Worm (Caenorhabditis elegans) whole organism, late embryonic: ENCODE data around the gene Y50D4A.5.

ENCODE experiments used
- C38D4.7 ChIP-seq: fragments of 200-800 bp; sonication (Bioruptor generic); optimal IDR thresholded peaks from 2 replicates; lab custom pipeline; 2018; ENCODE audit warnings: mild to moderate bottlenecking, missing genetic modification characterization, moderate library complexity, missing compliant biosample characterization
- K02D7.2 ChIP-seq: sonication (generic microtip); optimal IDR thresholded peaks from 2 replicates; lab custom pipeline; 2017; ENCODE audit warnings: mild to moderate bottlenecking, missing genetic modification characterization, missing compliant biosample characterization
- K09A11.1 ChIP-seq: sonication (generic microtip); optimal IDR thresholded peaks from 2 replicates; lab custom pipeline; 2017; ENCODE audit warnings: antibody characterized with exemption, mild to moderate bottlenecking, missing genetic modification characterization, missing compliant biosample characterization; ENCODE audit not compliant: insufficient read depth
- ama-1 ChIP-seq: fragments of 150-350 bp; optimal IDR thresholded peaks from 2 replicates; lab custom pipeline; 2014
- ceh-14 ChIP-seq: sonication (generic microtip); optimal IDR thresholded peaks from 2 replicates; lab custom pipeline; 2016; ENCODE audit warnings: missing genotype, missing genetic modification characterization, missing compliant biosample characterization
- ceh-18 ChIP-seq: sonication (generic microtip); optimal IDR thresholded peaks from 2 replicates; lab custom pipeline; 2016; ENCODE audit warnings: missing genetic modification characterization, missing compliant biosample characterization
- ceh-19 ChIP-seq: fragments of 200-800 bp; sonication (Bioruptor generic); optimal IDR thresholded peaks from 2 replicates; lab custom pipeline; 2018; ENCODE audit warnings: mild to moderate bottlenecking, missing genetic modification characterization, missing compliant biosample characterization
- ceh-2 ChIP-seq: sonication (generic microtip); optimal IDR thresholded peaks from 2 replicates; lab custom pipeline; 2016; ENCODE audit warnings: missing genotype, missing genetic modification characterization, missing compliant biosample characterization
- ceh-24 ChIP-seq: sonication (generic microtip); optimal IDR thresholded peaks from 2 replicates; lab custom pipeline; 2016; ENCODE audit warnings: mild to moderate bottlenecking, missing genetic modification characterization, missing compliant biosample characterization
- ceh-9 ChIP-seq: sonication (generic microtip); optimal IDR thresholded peaks from 2 replicates; lab custom pipeline; 2016; ENCODE audit warnings: mild to moderate bottlenecking, missing genetic modification characterization, inconsistent platforms, missing compliant biosample characterization
- dve-1 ChIP-seq: sonication (generic microtip); optimal IDR thresholded peaks from 2 replicates; lab custom pipeline; 2017; ENCODE audit warnings: antibody characterized with exemption, mild to moderate bottlenecking, missing genetic modification characterization, missing compliant biosample characterization
- elt-2 ChIP-seq: sonication (generic microtip); optimal IDR thresholded peaks from 2 replicates; lab custom pipeline; 2016; ENCODE audit warnings: missing genetic modification reagents, missing genetic modification characterization, missing compliant biosample characterization
- elt-4 ChIP-seq: sonication (generic microtip); optimal IDR thresholded peaks from 2 replicates; lab custom pipeline; 2016; ENCODE audit warnings: missing genetic modification characterization, missing compliant biosample characterization
- fax-1 ChIP-seq: sonication (generic microtip); optimal IDR thresholded peaks from 2 replicates; lab custom pipeline; 2016; ENCODE audit warnings: missing genotype, missing genetic modification characterization, missing compliant biosample characterization
- hlh-15 ChIP-seq: sonication (generic microtip); optimal IDR thresholded peaks from 2 replicates; lab custom pipeline; 2016; ENCODE audit warnings: missing genetic modification characterization, missing compliant biosample characterization
- hlh-30 ChIP-seq: sonication (generic microtip); optimal IDR thresholded peaks from 2 replicates; lab custom pipeline; 2017; ENCODE audit warnings: antibody characterized with exemption, missing genetic modification characterization, missing compliant biosample characterization; ENCODE audit not compliant: insufficient read depth
- lin-11 ChIP-seq: fragments of 200-800 bp; sonication (Bioruptor generic); optimal IDR thresholded peaks from 2 replicates; lab custom pipeline; 2018; ENCODE audit warnings: mild to moderate bottlenecking, missing genetic modification characterization, missing compliant biosample characterization
- madf-2 ChIP-seq: sonication (generic microtip); optimal IDR thresholded peaks from 2 replicates; lab custom pipeline; 2017; ENCODE audit warnings: missing genetic modification characterization, missing compliant biosample characterization
- mec-3 ChIP-seq: sonication (generic microtip); optimal IDR thresholded peaks from 2 replicates; lab custom pipeline; 2016; ENCODE audit warnings: borderline replicate concordance, missing genetic modification characterization, missing compliant biosample characterization
- nhr-232 ChIP-seq: sonication (generic microtip); optimal IDR thresholded peaks from 2 replicates; lab custom pipeline; 2016; ENCODE audit warnings: missing genetic modification characterization, missing compliant biosample characterization
- odd-2 ChIP-seq: sonication (generic microtip); optimal IDR thresholded peaks from 2 replicates; lab custom pipeline; 2017; ENCODE audit warnings: antibody characterized with exemption, mild to moderate bottlenecking, missing genetic modification characterization, missing compliant biosample characterization
- pag-3 ChIP-seq: sonication (generic microtip); optimal IDR thresholded peaks from 2 replicates; lab custom pipeline; 2016; ENCODE audit warnings: missing compliant biosample characterization, missing genetic modification characterization, borderline replicate concordance
- pha-2 ChIP-seq: sonication (generic microtip); optimal IDR thresholded peaks from 2 replicates; lab custom pipeline; 2017; ENCODE audit warnings: mild to moderate bottlenecking, missing genetic modification characterization, missing compliant biosample characterization
- pha-4 ChIP-seq: fragments of 150-350 bp; optimal IDR thresholded peaks from 2 replicates; lab custom pipeline; 2018; ENCODE audit warnings: missing biosample characterization, missing genetic modification reagents, missing genetic modification characterization
- syd-9 ChIP-seq: sonication (generic microtip); optimal IDR thresholded peaks from 2 replicates; lab custom pipeline; 2016; ENCODE audit warnings: mild to moderate bottlenecking, missing genetic modification characterization, moderate library complexity, missing compliant biosample characterization
- tbx-7 ChIP-seq: sonication (generic microtip); optimal IDR thresholded peaks from 2 replicates; lab custom pipeline; 2016; ENCODE audit warnings: missing genotype, missing genetic modification characterization, missing compliant biosample characterization
- ttx-3 ChIP-seq: sonication (generic microtip); optimal IDR thresholded peaks from 2 replicates; lab custom pipeline; 2016; ENCODE audit warnings: missing genetic modification reagents, missing genetic modification characterization, missing compliant biosample characterization
- unc-42 ChIP-seq: sonication (generic microtip); optimal IDR thresholded peaks from 2 replicates; lab custom pipeline; 2016; ENCODE audit warnings: missing genotype, missing genetic modification characterization, missing compliant biosample characterization
- unc-55 ChIP-seq: sonication (generic microtip); optimal IDR thresholded peaks from 2 replicates; lab custom pipeline; 2017; ENCODE audit warnings: missing biosample characterization, missing genetic modification reagents, missing genetic modification characterization
- unc-86 ChIP-seq: sonication (generic microtip); optimal IDR thresholded peaks from 2 replicates; lab custom pipeline; 2016; ENCODE audit warnings: missing genetic modification characterization, missing compliant biosample characterization

Y50D4A.5 gene

ce11 chrV:1206971-1207370 is at the start of gene Y50D4A.5:
Gene Y50D4A.5, plus strand, starts transcription at chrV:1207307.
- no peak for TF ChIP-seq pha-2
- TF ChIP-seq odd-2 (tag; lab: Kevin White, UChicago), result no peak
- TF ChIP-seq ceh-18, result no peak
- TF ChIP-seq ceh-14 (tag; lab: Kevin White, UChicago), result peak; percentile 18
- TF ChIP-seq unc-42 (tag; lab: Kevin White, UChicago), result peak; percentile 78
- TF ChIP-seq, all 69 proteins: peak for 2

ce11 chrV:1157443-1157842 is 49.7 kb upstream of the Y50D4A.5 start:
- no peak for TF ChIP-seq pag-3 (tag; lab: Kevin White, UChicago)
- TF ChIP-seq, all 69 proteins: peak for 0

- TF ChIP-seq ceh-2 (tag; lab: Kevin White, UChicago), result no peak
- TF ChIP-seq ama-1 (lab: Kevin White, UChicago), result peak; percentile 56
- no peak for TF ChIP-seq madf-2
These were observed 48.9 kb upstream of the Y50D4A.5 start for ce11 chrV:1158247-1158646.

DNA sequence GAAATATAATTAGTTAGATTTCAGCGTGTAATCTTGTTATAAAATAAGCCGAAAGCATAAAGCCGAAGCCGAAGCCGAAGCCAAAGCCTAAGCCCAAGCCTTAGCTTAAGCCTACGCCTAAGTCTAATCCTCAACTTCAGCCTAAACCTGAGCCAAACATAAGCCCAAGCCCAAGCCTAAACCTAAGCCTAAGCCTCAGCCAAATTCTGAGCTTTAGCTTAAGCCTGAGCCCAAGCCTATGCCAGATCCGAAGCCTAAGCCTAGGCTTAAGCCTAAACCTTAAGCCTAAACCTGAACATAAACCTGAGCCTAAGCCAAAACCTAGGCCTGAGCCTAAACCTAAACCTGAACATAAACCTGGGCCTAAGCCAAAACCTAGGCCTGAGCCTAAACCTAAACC is 46.4 kb upstream of the Y50D4A.5 start:
- TF ChIP-seq K09A11.1 (tag; lab: Kevin White, UChicago), result no peak
- TF ChIP-seq dve-1 (tag; lab: Kevin White, UChicago), result peak; percentile 79
- TF ChIP-seq odd-2 (tag; lab: Kevin White, UChicago), result no peak
- no peak for TF ChIP-seq C38D4.7 (GFP tag; lab: Kevin White, UChicago)

DNA sequence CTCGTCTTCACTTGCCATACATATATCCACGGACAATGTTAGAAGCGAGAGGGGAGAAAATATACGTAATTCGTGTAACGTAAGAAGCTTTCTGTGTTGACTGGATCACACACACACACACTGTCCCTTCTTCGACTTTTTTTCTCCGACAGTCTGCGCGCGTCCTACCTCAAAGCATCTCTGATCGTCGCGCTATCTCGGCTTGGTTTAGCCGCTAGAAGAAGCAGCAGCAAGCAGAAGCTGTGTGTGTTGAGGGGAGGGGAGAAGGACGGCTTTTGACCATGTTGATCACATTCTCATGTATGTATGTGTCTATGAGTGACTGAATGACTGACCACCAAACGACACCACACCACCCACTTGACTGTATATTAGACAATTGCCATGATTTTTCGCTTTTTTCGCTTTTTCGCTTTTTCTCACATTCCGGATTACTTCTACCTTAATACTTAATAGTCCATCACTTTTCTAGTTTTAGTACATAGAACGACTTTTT is 42.9 kb upstream of the Y50D4A.5 start, which contains the start of gene T21H3.5:
T21H3.5 (minus strand) TSS at position 98 of the 496 bp plus-strand sequence.
- TF ChIP-seq ceh-19 (GFP tag; lab: Kevin White, UChicago) (no peak), lin-11 (tag; lab: Kevin White, UChicago) (no peak), dve-1 (tag; lab: Kevin White, UChicago) (no peak), unc-55 (no peak), ceh-2 (tag; lab: Kevin White, UChicago) (no peak), hlh-15 (tag; lab: Kevin White, UChicago) (no peak), pha-4 (no peak), hlh-30 (tag; lab: Kevin White, UChicago) (no peak), elt-2 (tag; lab: Kevin White, UChicago) (no peak), K09A11.1 (tag; lab: Kevin White, UChicago) (no peak), mec-3 (tag; lab: Kevin White, UChicago) (no peak), elt-4 (tag; lab: Kevin White, UChicago) (no peak), fax-1 (tag; lab: Kevin White, UChicago) (no peak), nhr-232 (tag; lab: Kevin White, UChicago) (no peak), tbx-7 (tag; lab: Kevin White, UChicago) (no peak), ttx-3 (tag; lab: Kevin White, UChicago) (no peak), unc-86 (no peak), ceh-9 (tag; lab: Kevin White, UChicago) (no peak), ceh-24 (tag; lab: Kevin White, UChicago) (no peak), K02D7.2 (tag; lab: Kevin White, UChicago) (no peak)

DNA sequence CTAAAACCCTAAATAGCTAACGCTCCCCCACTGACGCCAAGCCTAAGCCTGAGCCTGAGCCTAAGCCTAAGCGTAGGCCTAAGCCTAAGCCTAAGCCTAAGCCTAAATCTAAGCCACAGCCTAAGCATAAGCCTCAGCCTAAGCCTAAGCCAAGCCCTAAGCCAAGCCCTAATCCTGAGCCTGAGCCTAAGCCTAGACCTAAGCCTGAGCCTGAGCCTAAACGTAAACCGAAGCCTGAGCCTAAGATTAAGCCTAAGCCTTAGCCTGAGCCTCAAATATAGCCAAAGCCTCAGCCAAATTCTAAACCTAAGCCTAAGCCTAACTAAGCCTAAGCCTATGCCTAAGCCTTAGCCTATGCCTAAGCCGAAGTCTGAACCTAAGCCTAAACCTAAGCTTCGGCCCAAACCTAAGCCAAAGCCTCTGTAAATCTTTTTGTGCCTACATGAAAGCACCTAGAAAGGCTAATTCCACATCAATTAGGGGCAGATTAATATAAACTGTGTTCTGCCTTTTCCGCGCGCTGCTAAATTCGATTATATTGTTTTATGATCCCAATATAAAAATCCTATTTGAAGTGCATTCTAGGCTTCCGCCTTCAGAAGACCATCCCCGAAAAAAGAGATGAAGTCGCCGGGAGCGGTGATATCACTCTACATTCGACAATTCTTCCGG is 41.9 kb upstream of the Y50D4A.5 start, which contains the start of gene ptr-16:
ptr-16 (plus strand) TSS at position 622 of the 672 bp plus-strand sequence.
- TF ChIP-seq dve-1 (tag; lab: Kevin White, UChicago) (peak; percentile 78), syd-9 (tag; lab: Kevin White, UChicago) (no peak)
